Worm (Caenorhabditis elegans): ENCODE data around the gene hcp-3.

ce11 chrIII:9631117-9631655 lies 14.9 kb upstream of the hcp-3 start, which contains the start of gene ubc-7:
- TF ChIP-seq unc-62 (GFP tag; optimal IDR thresholded peaks at IDR 0.05) = no peak
- TF ChIP-seq ceh-82 (tag; optimal IDR thresholded peaks at IDR 0.05) = peak; percentile 57
- TF ChIP-seq egl-27 (tag; optimal IDR thresholded peaks at IDR 0.05) = no peak
- TF ChIP-seq pqm-1 (tag; optimal IDR thresholded peaks at IDR 0.05) = no peak
- TF ChIP-seq ama-1 (optimal IDR thresholded peaks at IDR 0.05) = no peak
- peak; percentile 69 for TF ChIP-seq nhr-25 (tag; optimal IDR thresholded peaks at IDR 0.05)
- no peak for TF ChIP-seq fos-1 (tag; optimal IDR thresholded peaks at IDR 0.05)
- no peak for TF ChIP-seq nhr-67 (tag; optimal IDR thresholded peaks at IDR 0.05)
- peak; percentile 5 for TF ChIP-seq tbx-2 (tag; optimal IDR thresholded peaks at IDR 0.05)
- TF ChIP-seq skn-1 (tag; optimal IDR thresholded peaks at IDR 0.05) = peak; percentile 53
- TF ChIP-seq ceh-16 (tag; optimal IDR thresholded peaks at IDR 0.05) = no peak
